Fruit fly (Drosophila melanogaster) whole organism, prepupa: ENCODE measurements around the gene CG12947.

Experiments used
- Blimp-1 ChIP-seq: fragments of 200-800 bp; sonication (Bioruptor generic); optimal IDR thresholded peaks from 3 replicates; lab custom pipeline; 2017; ENCODE audit warnings: missing biosample characterization, missing genetic modification characterization, mild to moderate bottlenecking, moderate library complexity, missing genetic modification reagents
- CG10669 ChIP-seq: fragments of 200-800 bp; sonication (Bioruptor generic); optimal IDR thresholded peaks from 3 replicates; lab custom pipeline; 2018; ENCODE audit warnings: missing biosample characterization, mild to moderate bottlenecking, missing genetic modification characterization, moderate library complexity
- CG11294 ChIP-seq: fragments of 200-800 bp; sonication (Bioruptor generic); IDR thresholded peaks from 2 replicates; pipeline ENCODE4 v1.3.6; 2022; ENCODE audit warnings: missing biosample characterization, missing genetic modification characterization
- CG11762 ChIP-seq: fragments of 200-800 bp; sonication (Bioruptor generic); optimal IDR thresholded peaks from 3 replicates; lab custom pipeline; 2016; ENCODE audit warnings: missing biosample characterization, missing genetic modification characterization; ENCODE audit not compliant: insufficient read depth
- CG11902 ChIP-seq: fragments of 200-800 bp; sonication (Bioruptor generic); optimal IDR thresholded peaks from 3 replicates; lab custom pipeline; 2016; ENCODE audit warnings: missing biosample characterization, missing genetic modification characterization
- CG15336 ChIP-seq: fragments of 200-800 bp; sonication (Bioruptor generic); IDR thresholded peaks from 2 replicates; pipeline ENCODE4 v1.3.6; 2022; ENCODE audit warnings: missing biosample characterization, missing genetic modification characterization
- CG1621 ChIP-seq: fragments of 200-800 bp; sonication (Bioruptor generic); optimal IDR thresholded peaks from 3 replicates; lab custom pipeline; 2018; ENCODE audit warnings: missing biosample characterization, mild to moderate bottlenecking, missing genetic modification characterization
- CG16779 ChIP-seq: fragments of 200-800 bp; sonication (Bioruptor generic); optimal IDR thresholded peaks from 3 replicates; lab custom pipeline; 2017; ENCODE audit warnings: missing biosample characterization, mild to moderate bottlenecking, missing genetic modification characterization
- CG3032 ChIP-seq: fragments of 200-800 bp; optimal IDR thresholded peaks from 2 replicates; lab custom pipeline; 2019; ENCODE audit warnings: missing biosample characterization, mild to moderate bottlenecking, missing genetic modification characterization, moderate library complexity
- CG31627 ChIP-seq: fragments of 200-800 bp; sonication (Bioruptor generic); optimal IDR thresholded peaks from 3 replicates; lab custom pipeline; 2016; ENCODE audit warnings: missing biosample characterization, missing genetic modification characterization
- CG32006 ChIP-seq: fragments of 200-800 bp; sonication (Bioruptor generic); optimal IDR thresholded peaks from 3 replicates; lab custom pipeline; 2017; ENCODE audit warnings: missing biosample characterization, mild to moderate bottlenecking, missing genetic modification characterization
- CG3919 ChIP-seq: fragments of 200-800 bp; sonication (Bioruptor generic); optimal IDR thresholded peaks from 3 replicates; lab custom pipeline; 2016; ENCODE audit warnings: missing biosample characterization, missing genetic modification characterization
- CG4318 ChIP-seq: fragments of 200-800 bp; sonication (Bioruptor generic); optimal IDR thresholded peaks from 3 replicates; lab custom pipeline; 2017; ENCODE audit warnings: missing biosample characterization, mild to moderate bottlenecking, missing genetic modification characterization
- CG6163 ChIP-seq: fragments of 200-800 bp; sonication (Bioruptor generic); IDR thresholded peaks from 3 replicates; pipeline ENCODE4 v1.3.6; 2022; ENCODE audit warnings: missing biosample characterization, missing genetic modification characterization
- CG6276 ChIP-seq: fragments of 200-800 bp; sonication (Bioruptor generic); optimal IDR thresholded peaks from 2 replicates; lab custom pipeline; 2017; ENCODE audit warnings: missing biosample characterization, mild to moderate bottlenecking, missing genetic modification characterization
- CG6792 ChIP-seq: fragments of 200-800 bp; sonication (Bioruptor generic); optimal IDR thresholded peaks from 3 replicates; lab custom pipeline; 2016; ENCODE audit warnings: missing biosample characterization, missing genetic modification characterization
- CG6808 ChIP-seq: fragments of 200-800 bp; sonication (Bioruptor generic); optimal IDR thresholded peaks from 3 replicates; lab custom pipeline; 2017; ENCODE audit warnings: missing biosample characterization, missing genetic modification characterization, mild to moderate bottlenecking, moderate library complexity, missing genetic modification reagents
- CG6854 ChIP-seq: fragments of 200-800 bp; sonication (Bioruptor generic); optimal IDR thresholded peaks from 2 replicates; lab custom pipeline; 2017; ENCODE audit warnings: missing biosample characterization, mild to moderate bottlenecking, missing genetic modification characterization
- CG7368 ChIP-seq: fragments of 200-800 bp; sonication (Bioruptor generic); optimal IDR thresholded peaks from 3 replicates; lab custom pipeline; 2016; ENCODE audit warnings: missing biosample characterization, missing genetic modification characterization
- CG8119 ChIP-seq: fragments of 200-800 bp; sonication (Bioruptor generic); IDR thresholded peaks from 3 replicates; pipeline ENCODE4 v1.3.6; 2022; ENCODE audit warnings: missing biosample characterization, missing genetic modification characterization
- CG8319 ChIP-seq: fragments of 200-800 bp; sonication (Bioruptor generic); optimal IDR thresholded peaks from 3 replicates; lab custom pipeline; 2016; ENCODE audit warnings: missing biosample characterization, missing genetic modification characterization
- CG8632 ChIP-seq: fragments of 200-800 bp; sonication (Bioruptor generic); optimal IDR thresholded peaks from 3 replicates; lab custom pipeline; 2016; ENCODE audit warnings: missing biosample characterization, missing genetic modification characterization
- Eip78C ChIP-seq: fragments of 200-800 bp; sonication (Bioruptor generic); peaks from one replicate; lab custom pipeline; 2016; ENCODE audit warnings: missing biosample characterization, missing genetic modification characterization
- Eip93F ChIP-seq: fragments of 200-800 bp; sonication (Bioruptor generic); optimal IDR thresholded peaks from 2 replicates; lab custom pipeline; 2016; ENCODE audit warnings: missing biosample characterization, mild to moderate bottlenecking, missing genetic modification characterization
- Ets21C ChIP-seq: fragments of 200-800 bp; sonication (Bioruptor generic); optimal IDR thresholded peaks from 3 replicates; lab custom pipeline; 2016; ENCODE audit warnings: missing biosample characterization, missing genetic modification characterization
- Ets96B ChIP-seq: fragments of 200-800 bp; optimal IDR thresholded peaks from 2 replicates; lab custom pipeline; 2019; ENCODE audit warnings: missing biosample characterization, mild to moderate bottlenecking, missing genetic modification characterization, moderate library complexity
- Gug ChIP-seq: fragments of 200-800 bp; sonication (Bioruptor generic); IDR thresholded peaks from 2 replicates; pipeline ENCODE4 v1.3.6; 2022; ENCODE audit warnings: missing biosample characterization, missing genetic modification characterization
- Hr39 ChIP-seq: fragments of 200-800 bp; sonication (Bioruptor generic); optimal IDR thresholded peaks from 2 replicates; lab custom pipeline; 2016; ENCODE audit warnings: missing biosample characterization, missing genetic modification characterization
- Hr4 ChIP-seq: fragments of 200-800 bp; sonication (Bioruptor generic); optimal IDR thresholded peaks from 3 replicates; lab custom pipeline; 2016; ENCODE audit warnings: missing biosample characterization, missing genetic modification characterization
- Met ChIP-seq: fragments of 200-800 bp; sonication (Bioruptor generic); optimal IDR thresholded peaks from 3 replicates; lab custom pipeline; 2016; ENCODE audit warnings: missing biosample characterization, missing genetic modification characterization
- OdsH ChIP-seq: fragments of 200-800 bp; sonication (Bioruptor generic); optimal IDR thresholded peaks from 3 replicates; lab custom pipeline; 2016; ENCODE audit warnings: missing biosample characterization, missing genetic modification characterization
- Smox ChIP-seq: fragments of 200-800 bp; sonication (Bioruptor generic); optimal IDR thresholded peaks from 3 replicates; lab custom pipeline; 2016; ENCODE audit warnings: missing biosample characterization, missing genetic modification characterization
- Sox102F ChIP-seq: fragments of 200-800 bp; sonication (Bioruptor generic); optimal IDR thresholded peaks from 2 replicates; lab custom pipeline; 2016; ENCODE audit warnings: missing biosample characterization, mild to moderate bottlenecking, missing genetic modification characterization
- Sox14 ChIP-seq: fragments of 200-800 bp; sonication (Bioruptor generic); optimal IDR thresholded peaks from 3 replicates; lab custom pipeline; 2016; ENCODE audit warnings: missing biosample characterization, missing genetic modification characterization
- Sox15 ChIP-seq: fragments of 200-800 bp; sonication (Bioruptor generic); optimal IDR thresholded peaks from 3 replicates; lab custom pipeline; 2016; ENCODE audit warnings: missing biosample characterization, missing genetic modification characterization
- achi ChIP-seq: fragments of 200-800 bp; sonication (Bioruptor generic); optimal IDR thresholded peaks from 3 replicates; lab custom pipeline; 2016; ENCODE audit warnings: missing biosample characterization, missing genetic modification characterization
- acj6 ChIP-seq: fragments of 200-800 bp; sonication (Bioruptor generic); optimal IDR thresholded peaks from 3 replicates; lab custom pipeline; 2016; ENCODE audit warnings: missing biosample characterization, missing genetic modification characterization
- cyc ChIP-seq: fragments of 200-800 bp; sonication (Bioruptor generic); optimal IDR thresholded peaks from 3 replicates; lab custom pipeline; 2016; ENCODE audit warnings: missing biosample characterization, missing genetic modification characterization
- dac ChIP-seq: fragments of 200-800 bp; sonication (Bioruptor generic); optimal IDR thresholded peaks from 2 replicates; lab custom pipeline; 2017; ENCODE audit warnings: missing biosample characterization, mild to moderate bottlenecking, missing genetic modification characterization
- dsx ChIP-seq: fragments of 200-800 bp; optimal IDR thresholded peaks from 3 replicates; lab custom pipeline; 2019; ENCODE audit warnings: missing biosample characterization, mild to moderate bottlenecking, missing genetic modification characterization, moderate library complexity; ENCODE audit not compliant: poor library complexity, severe bottlenecking
- eg ChIP-seq: fragments of 200-800 bp; sonication (Bioruptor generic); IDR thresholded peaks from 3 replicates; pipeline ENCODE4 v1.3.6; 2022; ENCODE audit warnings: missing biosample characterization, missing genetic modification characterization
- fd59A ChIP-seq: fragments of 200-800 bp; sonication (Bioruptor generic); optimal IDR thresholded peaks from 2 replicates; lab custom pipeline; 2017; ENCODE audit warnings: missing biosample characterization, mild to moderate bottlenecking, missing genetic modification characterization, missing genetic modification reagents
- fd85E ChIP-seq: fragments of 200-800 bp; sonication (Bioruptor generic); optimal IDR thresholded peaks from 3 replicates; lab custom pipeline; 2016; ENCODE audit warnings: missing biosample characterization, missing genetic modification characterization
- net ChIP-seq: fragments of 200-800 bp; sonication (Bioruptor generic); optimal IDR thresholded peaks from 3 replicates; lab custom pipeline; 2016; ENCODE audit warnings: missing biosample characterization, missing genetic modification characterization
- pdm3 ChIP-seq: fragments of 200-800 bp; sonication (Bioruptor generic); optimal IDR thresholded peaks from 3 replicates; lab custom pipeline; 2016; ENCODE audit warnings: missing biosample characterization, missing genetic modification characterization
- salr ChIP-seq, 2 experiments: fragments of 200-800 bp; sonication (Bioruptor generic); optimal IDR thresholded peaks; 3 replicates each; lab custom pipeline; 2016 to 2018; ENCODE audit warnings: missing biosample characterization in 2 of 2, missing genetic modification characterization in 2 of 2, mild to moderate bottlenecking in 1 of 2
- spab ChIP-seq: fragments of 200-800 bp; sonication (Bioruptor generic); optimal IDR thresholded peaks from 2 replicates; lab custom pipeline; 2017; ENCODE audit warnings: missing biosample characterization, mild to moderate bottlenecking, missing genetic modification characterization, missing genetic modification reagents
- svp ChIP-seq: fragments of 200-800 bp; sonication (Bioruptor generic); peaks from one replicate; lab custom pipeline; 2016; ENCODE audit warnings: missing biosample characterization, missing genetic modification characterization
- topi ChIP-seq: fragments of 200-800 bp; sonication (Bioruptor generic); optimal IDR thresholded peaks from 3 replicates; lab custom pipeline; 2016; ENCODE audit warnings: missing biosample characterization, missing genetic modification characterization
- vri ChIP-seq: fragments of 200-800 bp; sonication (Bioruptor generic); optimal IDR thresholded peaks from 3 replicates; lab custom pipeline; 2016; ENCODE audit warnings: missing biosample characterization, mild to moderate bottlenecking, missing genetic modification characterization

The CG12947 gene

dm6 chr3R:9770127-9770526 lies 9.7 kb upstream of the CG12947 start:
- TF ChIP-seq dac (GFP tag; lab: Kevin White, UChicago) (no peak), vri (peak; percentile 63)
- TF ChIP-seq, all 60 proteins: peak for 1

- TF ChIP-seq OdsH (GFP tag; lab: Kevin White, UChicago): peak; percentile 97
- peak; percentile 97 for TF ChIP-seq Met (GFP tag; lab: Kevin White, UChicago)
- peak; percentile 87 for TF ChIP-seq CG6808
- peak; percentile 96 for TF ChIP-seq acj6
- peak; percentile 96 for TF ChIP-seq CG3919
- peak; percentile 96 for TF ChIP-seq CG6792
- TF ChIP-seq topi (GFP tag; lab: Kevin White, UChicago): peak; percentile 99
- TF ChIP-seq CG11294 (GFP tag; lab: Robert Waterston, UW): peak; percentile 90
- peak; percentile 96 for TF ChIP-seq cyc (GFP tag; lab: Kevin White, UChicago)
- TF ChIP-seq Sox14 (GFP tag; lab: Kevin White, UChicago): peak; percentile 97
- peak; percentile 96 for TF ChIP-seq CG8632 (GFP tag; lab: Kevin White, UChicago)
- peak; percentile 94 for TF ChIP-seq CG11762 (GFP tag; lab: Kevin White, UChicago)
- TF ChIP-seq svp (GFP tag; lab: Kevin White, UChicago): peak; percentile 99
- peak; percentile 97 for TF ChIP-seq Hr39
- TF ChIP-seq CG6163 (GFP tag; lab: Robert Waterston, UW): peak; percentile 97
- TF ChIP-seq dsx (GFP tag; lab: Kevin White, UChicago): peak; percentile 93
- peak; percentile 90 for TF ChIP-seq CG1621 (tag; lab: Kevin White, UChicago)
- peak; percentile 90 for TF ChIP-seq Ets96B (tag; lab: Kevin White, UChicago)
- peak; percentile 96 for TF ChIP-seq Smox (GFP tag; lab: Kevin White, UChicago)
- TF ChIP-seq CG6854 (GFP tag; lab: Kevin White, UChicago): peak; percentile 87
- TF ChIP-seq Hr4 (GFP tag; lab: Kevin White, UChicago): peak; percentile 96
- TF ChIP-seq CG16779 (tag; lab: Kevin White, UChicago): peak; percentile 85
- peak; percentile 92 for TF ChIP-seq CG11902 (GFP tag; lab: Kevin White, UChicago)
- peak; percentile 91 for TF ChIP-seq CG8319 (GFP tag; lab: Kevin White, UChicago)
- peak; percentile 82 for TF ChIP-seq spab (GFP tag; lab: Kevin White, UChicago)
- TF ChIP-seq vri: peak; percentile 98
- TF ChIP-seq Sox102F: peak; percentile 97
- TF ChIP-seq eg: peak; percentile 97
- TF ChIP-seq fd59A (GFP tag; lab: Kevin White, UChicago): peak; percentile 78
- peak; percentile 97 for TF ChIP-seq pdm3
- peak; percentile 60 for TF ChIP-seq dac (GFP tag; lab: Kevin White, UChicago)
- peak; percentile 94 for TF ChIP-seq CG7368 (GFP tag; lab: Kevin White, UChicago)
- peak; percentile 89 for TF ChIP-seq CG3032 (tag; lab: Kevin White, UChicago)
- TF ChIP-seq CG6276: peak; percentile 90
- peak; percentile 96 for TF ChIP-seq CG15336 (GFP tag; lab: Robert Waterston, UW)
- peak; percentile 95 for TF ChIP-seq achi
- peak; percentile 99 for TF ChIP-seq Eip78C (GFP tag; lab: Kevin White, UChicago)
- peak; percentile 91 for TF ChIP-seq CG10669
- peak; percentile 95 for TF ChIP-seq CG8119 (GFP tag; lab: Robert Waterston, UW)
- peak; percentile 81 for TF ChIP-seq Blimp-1 (GFP tag; lab: Kevin White, UChicago)
- peak; percentile 94 for TF ChIP-seq Eip93F (GFP tag; lab: Kevin White, UChicago)
- peak; percentile 97 for TF ChIP-seq CG31627 (GFP tag; lab: Kevin White, UChicago)
- TF ChIP-seq fd85E: peak; percentile 83
- peak; percentile 76 to 91 for TF ChIP-seq salr (GFP tag; optimal IDR thresholded peaks at IDR 0.05; lab: Kevin White, UChicago)
- TF ChIP-seq CG4318 (GFP tag; lab: Kevin White, UChicago): no peak
- peak; percentile 91 for TF ChIP-seq Sox15 (GFP tag; lab: Kevin White, UChicago)
- TF ChIP-seq Ets21C: peak; percentile 94
- peak; percentile 95 for TF ChIP-seq net (GFP tag; lab: Kevin White, UChicago)
- TF ChIP-seq CG32006: peak; percentile 90
- peak; percentile 91 for TF ChIP-seq Gug (GFP tag; lab: Robert Waterston, UW)
Measured at dm6 chr3R:9771519-9771972, 8.3 kb upstream of the CG12947 start, which contains the start of gene CG9471. Gene CG9471 (minus strand): TSS chr3R:9771542.
